In genomic region chrIII:4227363-4227762, ce11 we compare ENCODE assay signal across 4 worm cellular contexts.
TF ChIP-seq lines count a peak whose summit lies in the region.

No protein-coding gene starts in this region.

TF ChIP-seq in whole organism, L2 larva, 48 proteins besides CTCF, POLR2A, EP300 and RAD21:
- TF ChIP-seq egl-27 (tag; optimal IDR thresholded peaks at IDR 0.05; lab: Kevin White, UChicago) (no peak), fos-1 (tag; optimal IDR thresholded peaks at IDR 0.05; lab: Kevin White, UChicago) (peak; percentile 80)

TF ChIP-seq in whole organism, L3 larva, 47 proteins besides CTCF, POLR2A, EP300 and RAD21:
- TF ChIP-seq ZK546.5 (tag; optimal IDR thresholded peaks at IDR 0.05; lab: Kevin White, UChicago) (no peak), nfya-1 (tag; optimal IDR thresholded peaks at IDR 0.05; lab: Kevin White, UChicago; ENCODE audit: insufficient read depth) (peak; percentile 30), elt-2 (tag; optimal IDR thresholded peaks at IDR 0.05; lab: Kevin White, UChicago) (peak; percentile 75), pqm-1 (tag; optimal IDR thresholded peaks at IDR 0.05; lab: Kevin White, UChicago) (peak; percentile 56)

TF ChIP-seq in whole organism, L4 larva, 104 proteins besides CTCF, POLR2A, EP300 and RAD21:
- no peak for TF ChIP-seq arid-1 (GFP tag; conservative IDR thresholded peaks at IDR 0.05; lab: Robert Waterston, UW)
- peak; percentile 37 for TF ChIP-seq dve-1 (tag; optimal IDR thresholded peaks at IDR 0.05; lab: Kevin White, UChicago; ENCODE audit: insufficient read depth)
- no peak for TF ChIP-seq lin-29 (GFP tag; IDR thresholded peaks at IDR 0.05; lab: Robert Waterston, UW)
- TF ChIP-seq nhr-77 (tag; optimal IDR thresholded peaks at IDR 0.05; lab: Kevin White, UChicago): peak; percentile 9
- TF ChIP-seq saeg-2 (GFP tag; IDR thresholded peaks at IDR 0.05; lab: Robert Waterston, UW): no peak
- TF ChIP-seq dmd-6 (GFP tag; IDR thresholded peaks at IDR 0.05; lab: Robert Waterston, UW): peak; percentile 72; the same call in 1 of the 2 replicates
- TF ChIP-seq Y105C5A.15 (GFP tag; IDR thresholded peaks at IDR 0.05; lab: Robert Waterston, UW): no peak
- TF ChIP-seq lin-38 (GFP tag; IDR thresholded peaks at IDR 0.05; lab: Robert Waterston, UW): no peak
- TF ChIP-seq php-3 (GFP tag; IDR thresholded peaks at IDR 0.05; lab: Robert Waterston, UW): peak; percentile 31; the same call in 1 of the 2 replicates
- TF ChIP-seq daf-8 (GFP tag; IDR thresholded peaks at IDR 0.05; lab: Robert Waterston, UW): no peak
- no peak for TF ChIP-seq daf-19 (GFP tag; conservative IDR thresholded peaks at IDR 0.05; lab: Robert Waterston, UW)
- no peak for TF ChIP-seq spr-1 (tag; optimal IDR thresholded peaks at IDR 0.05; lab: Kevin White, UChicago)
- TF ChIP-seq unc-39 (tag; optimal IDR thresholded peaks at IDR 0.05; lab: Kevin White, UChicago): no peak
- no peak for TF ChIP-seq nhr-76 (tag; optimal IDR thresholded peaks at IDR 0.05; lab: Kevin White, UChicago)
- TF ChIP-seq nhr-28 (tag; optimal IDR thresholded peaks at IDR 0.05; lab: Kevin White, UChicago): peak; percentile 75
- peak; percentile 7 for TF ChIP-seq T20F7.1 (GFP tag; optimal IDR thresholded peaks at IDR 0.05; lab: Kevin White, UChicago)
- TF ChIP-seq pqm-1 (tag; optimal IDR thresholded peaks at IDR 0.05; lab: Kevin White, UChicago): peak; percentile 78
- TF ChIP-seq unc-62 (GFP tag; optimal IDR thresholded peaks at IDR 0.05 in 1 of 2; lab: Kevin White, UChicago): no peak
- TF ChIP-seq unc-62 (tag; optimal IDR thresholded peaks at IDR 0.05; lab: Kevin White, UChicago): no peak
- TF ChIP-seq unc-130 (GFP tag; optimal IDR thresholded peaks at IDR 0.05; lab: Kevin White, UChicago): no peak
- no peak for TF ChIP-seq fkh-10 (GFP tag; optimal IDR thresholded peaks at IDR 0.05; lab: Kevin White, UChicago)
- TF ChIP-seq zip-2 (tag; optimal IDR thresholded peaks at IDR 0.05; lab: Kevin White, UChicago): no peak
- TF ChIP-seq hlh-11 (tag; optimal IDR thresholded peaks at IDR 0.05; lab: Kevin White, UChicago): peak; percentile 51

TF ChIP-seq in whole organism, young adult, 124 proteins besides CTCF, POLR2A, EP300 and RAD21:
- TF ChIP-seq T26A5.8 (tag; optimal IDR thresholded peaks at IDR 0.05; lab: Kevin White, UChicago): no peak
- no peak for TF ChIP-seq mel-28 (tag; optimal IDR thresholded peaks at IDR 0.05; lab: Kevin White, UChicago; ENCODE audit: borderline replicate concordance)
- peak; percentile 65 for TF ChIP-seq nhr-80 (tag; optimal IDR thresholded peaks at IDR 0.05; lab: Kevin White, UChicago)
- no peak for TF ChIP-seq F39B2.1 (GFP tag; IDR thresholded peaks at IDR 0.05; lab: Robert Waterston, UW)
